Worm (Caenorhabditis elegans) whole organism, L1 larva: ENCODE results near the gene nhr-246.

Experiments used
- alr-1 ChIP-seq: fragments of 200-800 bp; sonication (Bioruptor generic); optimal IDR thresholded peaks from 2 replicates; lab custom pipeline; 2018; ENCODE audit warnings: borderline replicate concordance, mild to moderate bottlenecking, missing genetic modification characterization, missing compliant biosample characterization
- aly-2 ChIP-seq: fragments of 150-350 bp; optimal IDR thresholded peaks from 2 replicates; lab custom pipeline; 2014; ENCODE audit warnings: missing biosample characterization, missing genetic modification characterization
- ceh-88 ChIP-seq: fragments of 200-800 bp; sonication (Bioruptor generic); IDR thresholded peaks from 2 replicates; pipeline ENCODE4 v1.3.6; 2022; ENCODE audit warnings: missing genetic modification characterization, missing compliant biosample characterization
- elt-3 ChIP-seq, 6 experiments: fragments of 150-350 bp in 1 of 6; sonication (generic microtip); optimal IDR thresholded peaks; 2 replicates each; lab custom pipeline; 2017 to 2018; ENCODE audit warnings: missing biosample characterization in 6 of 6, missing genetic modification characterization in 6 of 6, inconsistent platforms in 1 of 6
- fkh-8 ChIP-seq: sonication (generic microtip); optimal IDR thresholded peaks from 2 replicates; lab custom pipeline; 2016; ENCODE audit warnings: mild to moderate bottlenecking, missing genetic modification characterization, missing compliant biosample characterization
- lin-39 ChIP-seq: fragments of 150-350 bp; optimal IDR thresholded peaks from 2 replicates; lab custom pipeline; 2014; ENCODE audit warnings: missing biosample characterization, missing genetic modification reagents, missing genetic modification characterization
- nhr-11 ChIP-seq: fragments of 150-350 bp; optimal IDR thresholded peaks from 2 replicates; lab custom pipeline; 2014; ENCODE audit warnings: missing biosample characterization, missing genetic modification characterization
- nhr-28 ChIP-seq: fragments of 150-350 bp; optimal IDR thresholded peaks from 2 replicates; lab custom pipeline; 2014; ENCODE audit warnings: missing biosample characterization, missing genetic modification characterization
- nhr-77 ChIP-seq: fragments of 150-350 bp; optimal IDR thresholded peaks from 2 replicates; lab custom pipeline; 2014; ENCODE audit warnings: missing biosample characterization, missing genetic modification characterization
- snpc-4 ChIP-seq: fragments of 150-350 bp; optimal IDR thresholded peaks from 2 replicates; lab custom pipeline; 2014; ENCODE audit warnings: missing biosample characterization, missing genetic modification characterization

DNA sequence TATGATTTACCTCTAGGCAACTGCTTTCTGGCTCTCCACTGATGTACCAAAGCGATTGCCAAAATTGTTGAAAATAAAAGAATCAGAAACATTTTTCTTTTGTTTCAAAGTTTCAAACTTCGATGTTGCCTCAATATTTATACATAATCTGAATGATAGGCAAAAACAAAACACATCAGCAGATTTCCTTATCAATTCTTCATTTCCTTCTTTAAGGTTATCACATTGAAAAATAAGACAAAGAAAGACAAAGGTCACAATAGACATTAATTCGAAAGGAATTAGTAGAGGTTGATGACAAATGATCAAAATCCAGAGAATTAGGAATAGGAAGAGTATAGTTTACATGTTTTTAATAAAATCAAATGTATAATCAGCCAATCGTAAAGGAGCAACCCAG lies 25.3 kb upstream of the nhr-246 start, which contains the start of gene cyp-34A2:
- no peak for TF ChIP-seq fkh-8
- no peak for TF ChIP-seq nhr-11 (tag; lab: Kevin White, UChicago)
- TF ChIP-seq snpc-4 (tag; lab: Kevin White, UChicago), result no peak
- no peak for TF ChIP-seq elt-3 (tag; optimal IDR thresholded peaks at IDR 0.05; lab: Kevin White, UChicago)
- no peak for TF ChIP-seq nhr-28
- no peak for TF ChIP-seq nhr-77
- TF ChIP-seq alr-1 (tag; lab: Kevin White, UChicago), result no peak
- TF ChIP-seq aly-2 (tag; lab: Kevin White, UChicago), result no peak
- no peak for TF ChIP-seq lin-39 (tag; lab: Kevin White, UChicago)
- no peak for TF ChIP-seq ceh-88
